Fruit fly (Drosophila melanogaster) whole organism, adult: ENCODE data around the gene Shc.

Experiments used
- CG11617 ChIP-seq: fragments of 200-800 bp; sonication (Bioruptor generic); optimal IDR thresholded peaks from 2 replicates; lab custom pipeline; 2017; ENCODE audit warnings: mild to moderate bottlenecking, missing biosample characterization, missing genetic modification reagents, missing genetic modification characterization
- CG12768 ChIP-seq: fragments of 200-800 bp; sonication (Bioruptor generic); optimal IDR thresholded peaks from 2 replicates; lab custom pipeline; 2017; ENCODE audit warnings: missing biosample characterization, missing genetic modification characterization, mild to moderate bottlenecking, moderate library complexity, missing genetic modification reagents
- CG5204 ChIP-seq: fragments of 200-800 bp; sonication (Bioruptor generic); optimal IDR thresholded peaks from 2 replicates; lab custom pipeline; 2016; ENCODE audit warnings: missing biosample characterization, missing genetic modification characterization
- CG7045 ChIP-seq: fragments of 200-800 bp; sonication (Bioruptor generic); optimal IDR thresholded peaks from 2 replicates; lab custom pipeline; 2017; ENCODE audit warnings: missing biosample characterization, mild to moderate bottlenecking, missing genetic modification characterization
- kay ChIP-seq: fragments of 200-800 bp; sonication (Bioruptor generic); peaks from one replicate; lab custom pipeline; 2016; ENCODE audit warnings: missing biosample characterization, missing genetic modification characterization, borderline replicate concordance
- ovo ChIP-seq: fragments of 200-800 bp; sonication (Bioruptor generic); optimal IDR thresholded peaks from 2 replicates; lab custom pipeline; 2016; ENCODE audit warnings: missing biosample characterization, missing genetic modification characterization

dm6 chr3L:9432810-9433587 is 6.2 kb downstream of the Shc start:
- no peak for TF ChIP-seq CG12768 (GFP tag; lab: Kevin White, UChicago)
- TF ChIP-seq ovo (GFP tag; lab: Kevin White, UChicago), result no peak
- TF ChIP-seq CG5204, result no peak
- no peak for TF ChIP-seq CG11617 (GFP tag; lab: Kevin White, UChicago)
- TF ChIP-seq CG7045 (GFP tag; lab: Kevin White, UChicago), result no peak
- TF ChIP-seq kay (GFP tag; lab: Kevin White, UChicago), result no peak
